Fruit fly (Drosophila melanogaster): Measurements from ENCODE around the gene CG4815.

Gene CG4815

DNA sequence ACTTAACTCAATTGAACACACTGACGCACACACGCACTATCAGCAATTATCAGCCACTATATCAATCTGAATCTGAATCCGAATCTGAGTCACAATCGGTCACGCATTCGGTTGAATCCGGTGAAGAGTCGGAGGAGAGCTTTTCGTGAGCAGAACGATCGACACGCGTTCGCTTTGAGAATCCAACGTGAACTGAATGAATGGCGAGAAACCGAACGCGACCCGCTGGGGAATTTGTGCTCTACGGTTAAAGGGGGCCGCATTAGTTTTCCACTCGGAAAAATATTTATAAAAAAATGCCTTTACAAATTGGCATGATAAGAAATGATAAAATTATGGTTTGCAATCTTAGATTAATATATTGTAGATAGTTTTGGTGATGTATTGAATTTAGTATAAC, 2.4 kb downstream of the CG4815 start, which contains the start of gene betaTub97EF (continued):
- TF ChIP-seq abd-A (tag; optimal IDR thresholded peaks at IDR 0.05): no peak
- no peak for TF ChIP-seq CG1792 (GFP tag; optimal IDR thresholded peaks at IDR 0.05)
- TF ChIP-seq CG15514 (GFP tag; optimal IDR thresholded peaks at IDR 0.05): peak; percentile 30
- no peak for TF ChIP-seq mam (GFP tag; optimal IDR thresholded peaks at IDR 0.05)
- no peak for TF ChIP-seq sc (optimal IDR thresholded peaks at IDR 0.05)
- TF ChIP-seq sc (GFP tag; optimal IDR thresholded peaks at IDR 0.05): no peak

DNA sequence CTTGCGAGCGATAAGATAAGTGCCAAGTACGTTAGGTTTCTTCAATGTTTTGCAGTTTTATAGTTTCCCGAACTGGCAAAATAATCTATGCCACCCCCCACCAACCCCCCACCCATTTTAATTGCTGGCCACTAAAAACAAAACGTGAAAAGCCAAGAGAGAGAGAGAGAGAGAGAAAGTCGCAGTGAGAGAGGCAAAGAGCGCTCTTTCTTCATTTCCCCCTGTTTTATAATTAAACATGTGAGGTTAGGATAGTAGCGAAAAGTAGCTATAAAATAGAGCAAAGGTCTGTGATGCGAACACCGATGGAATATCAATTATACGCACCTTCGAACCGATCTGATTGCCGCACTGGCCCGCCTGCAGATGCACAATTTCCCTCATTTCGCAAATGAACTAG, 2.8 kb downstream of the CG4815 start:
- TF ChIP-seq exex (tag; optimal IDR thresholded peaks at IDR 0.05) (peak; percentile 41), bigmax (GFP tag; optimal IDR thresholded peaks at IDR 0.05) (peak; percentile 77), rib (GFP tag; IDR thresholded peaks at IDR 0.05) (peak; percentile 8; the same call in 1 of the 2 replicates), Lhr (GFP tag; optimal IDR thresholded peaks at IDR 0.05) (no peak), Ssrp (tag; optimal IDR thresholded peaks at IDR 0.05) (no peak), MBD-R2 (GFP tag; IDR thresholded peaks at IDR 0.05) (0 out of 2 replicates have a peak, but pooled peaks have one; percentile 0), Trl (optimal IDR thresholded peaks at IDR 0.05) (peak; percentile 70 to 82), Trl (GFP tag; optimal IDR thresholded peaks at IDR 0.05) (no peak), kni (GFP tag; optimal IDR thresholded peaks at IDR 0.05) (peak; percentile 7), sug (tag; optimal IDR thresholded peaks at IDR 0.05) (peak; percentile 37)

DNA sequence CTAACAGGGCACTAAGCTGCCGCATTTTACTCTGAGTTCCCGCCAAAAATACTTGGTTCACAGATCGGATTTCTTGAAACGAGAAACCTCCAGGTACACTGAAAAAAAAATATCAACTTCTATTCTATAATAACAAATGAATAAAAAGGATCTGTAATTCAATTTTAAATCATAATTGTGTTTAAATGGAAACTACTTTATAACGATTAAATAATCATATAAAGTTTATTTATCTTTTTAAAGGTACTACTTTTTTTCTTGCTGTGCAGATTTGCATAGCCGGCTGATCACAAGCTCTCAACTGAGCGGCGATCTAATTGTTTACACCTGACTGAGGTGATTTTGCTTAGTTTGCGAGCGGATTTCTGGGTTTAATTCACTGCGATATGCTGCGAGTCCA, 3.2 kb downstream of the CG4815 start:
- TF ChIP-seq CG3281 (GFP tag; optimal IDR thresholded peaks at IDR 0.05): peak; percentile 79
- TF ChIP-seq mirr (GFP tag; optimal IDR thresholded peaks at IDR 0.05): no peak
- TF ChIP-seq unpg (GFP tag; optimal IDR thresholded peaks at IDR 0.05): peak; percentile 83
- peak; percentile 36 for TF ChIP-seq gcm (GFP tag; optimal IDR thresholded peaks at IDR 0.05)
- TF ChIP-seq CG15479 (GFP tag; optimal IDR thresholded peaks at IDR 0.05): no peak
- no peak for TF ChIP-seq CG17568 (GFP tag; optimal IDR thresholded peaks at IDR 0.05)
- TF ChIP-seq CG18262 (tag; optimal IDR thresholded peaks at IDR 0.05): peak; percentile 66
- no peak for TF ChIP-seq CG8089 (GFP tag; optimal IDR thresholded peaks at IDR 0.05)
- TF ChIP-seq MBD-R2 (GFP tag; IDR thresholded peaks at IDR 0.05): peak; percentile 38; the same call in 1 of the 2 replicates
- peak; percentile 55 for TF ChIP-seq NfI (GFP tag; optimal IDR thresholded peaks at IDR 0.05)
- peak; percentile 72 for TF ChIP-seq CG13424 (tag; optimal IDR thresholded peaks at IDR 0.05)
- no peak for TF ChIP-seq Opbp (GFP tag; IDR thresholded peaks at IDR 0.05; ENCODE audit: partially characterized antibody)
- TF ChIP-seq CG6813 (GFP tag; optimal IDR thresholded peaks at IDR 0.05): no peak
- peak; percentile 72 for TF ChIP-seq CG8924 (tag; optimal IDR thresholded peaks at IDR 0.05)
- no peak for TF ChIP-seq tx (GFP tag; optimal IDR thresholded peaks at IDR 0.05)
- TF ChIP-seq D19B (GFP tag; optimal IDR thresholded peaks at IDR 0.05): peak; percentile 51
- TF ChIP-seq scrt (GFP tag; optimal IDR thresholded peaks at IDR 0.05): peak; percentile 36
- TF ChIP-seq CG7271 (tag; optimal IDR thresholded peaks at IDR 0.05): no peak
- peak; percentile 59; the same call in 1 of the 2 replicates for TF ChIP-seq CG11247 (GFP tag; IDR thresholded peaks at IDR 0.05)
- peak; percentile 28 for TF ChIP-seq CG15514 (GFP tag; optimal IDR thresholded peaks at IDR 0.05)
- TF ChIP-seq CG9437 (GFP tag; optimal IDR thresholded peaks at IDR 0.05): peak; percentile 63
- peak; percentile 60; the same call in 2 of the 3 replicates for TF ChIP-seq CG34422 (GFP tag; IDR thresholded peaks at IDR 0.05)
- TF ChIP-seq CG17361 (GFP tag; IDR thresholded peaks at IDR 0.05): peak; percentile 78
- peak; percentile 17 for TF ChIP-seq cwo (GFP tag; optimal IDR thresholded peaks at IDR 0.05)
- no peak for TF ChIP-seq z (GFP tag; IDR thresholded peaks at IDR 0.05)
- peak; percentile 46 for TF ChIP-seq dmrt11E (tag; optimal IDR thresholded peaks at IDR 0.05)
- TF ChIP-seq phol (tag; optimal IDR thresholded peaks at IDR 0.05): peak; percentile 76
- no peak for TF ChIP-seq CTCF (GFP tag; optimal IDR thresholded peaks at IDR 0.05)
- TF ChIP-seq mam (GFP tag; optimal IDR thresholded peaks at IDR 0.05): no peak
- no peak for TF ChIP-seq D (optimal IDR thresholded peaks at IDR 0.05)
- TF ChIP-seq D (GFP tag; optimal IDR thresholded peaks at IDR 0.05): no peak
- peak; percentile 2 for TF ChIP-seq zf30C (GFP tag; optimal IDR thresholded peaks at IDR 0.05)
- peak in 1 of 2 experiments; percentile 7 for TF ChIP-seq chif (GFP tag; optimal IDR thresholded peaks at IDR 0.05)
- peak; percentile 70 for TF ChIP-seq CG9817 (tag; optimal IDR thresholded peaks at IDR 0.05)
- no peak for TF ChIP-seq yki (optimal IDR thresholded peaks at IDR 0.05)
